Worm (Caenorhabditis elegans): ENCODE data around the gene taf-13.

DNA sequence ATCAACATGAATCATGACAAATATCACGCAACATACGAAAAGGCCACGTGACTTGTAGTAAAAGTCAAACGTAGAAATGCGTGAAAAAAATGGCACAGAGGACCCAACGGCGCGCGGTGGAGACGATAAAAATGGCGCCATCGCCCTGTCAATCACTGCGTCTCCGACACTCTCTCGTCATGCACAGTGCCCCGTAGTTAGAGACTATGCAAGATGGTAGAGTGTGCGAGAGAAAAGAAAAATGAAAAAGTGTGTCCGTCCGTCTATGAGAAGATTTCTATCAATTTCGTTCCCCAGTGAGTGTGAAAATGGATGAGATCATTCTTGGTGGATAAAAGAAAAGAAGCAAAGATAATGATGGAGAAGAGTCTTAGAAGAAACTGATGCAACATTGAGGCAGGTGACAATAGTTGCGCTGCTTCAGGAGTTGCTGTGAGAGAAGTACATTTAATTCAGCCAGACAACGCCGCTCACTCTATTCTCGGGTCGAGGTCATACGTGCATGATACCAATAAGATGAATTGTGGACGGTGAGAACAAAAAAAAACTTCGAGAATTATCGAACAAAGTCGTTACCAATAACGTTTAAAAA, 49.8 kb downstream of the taf-13 start:
- no peak for TF ChIP-seq tab-1 (GFP tag; IDR thresholded peaks at IDR 0.05)
- TF ChIP-seq med-1 (GFP tag; optimal IDR thresholded peaks at IDR 0.05; ENCODE audit: insufficient read depth), result no peak
- TF ChIP-seq ztf-23 (GFP tag; IDR thresholded peaks at IDR 0.05), result no peak
- no peak for TF ChIP-seq ztf-29 (GFP tag; IDR thresholded peaks at IDR 0.05)
- TF ChIP-seq klf-2 (GFP tag; conservative IDR thresholded peaks at IDR 0.05), result no peak
- no peak for TF ChIP-seq cog-1 (tag; optimal IDR thresholded peaks at IDR 0.05)
